Worm (Caenorhabditis elegans) whole organism, L1 larva: ENCODE data around the gene T05C12.1.

Source experiments
- C04F5.9 ChIP-seq: sonication (generic microtip); optimal IDR thresholded peaks from 2 replicates; lab custom pipeline; 2016; ENCODE audit warnings: missing genetic modification characterization, missing compliant biosample characterization
- C16A3.4 ChIP-seq: fragments of 150-350 bp; optimal IDR thresholded peaks from 2 replicates; lab custom pipeline; 2014; ENCODE audit warnings: missing biosample characterization, missing genetic modification characterization
- C34B4.2 ChIP-seq: sonication (generic microtip); optimal IDR thresholded peaks from 2 replicates; lab custom pipeline; 2017; ENCODE audit warnings: mild to moderate bottlenecking, missing genetic modification characterization, missing compliant biosample characterization
- F16B12.6 ChIP-seq: fragments of 150-350 bp; optimal IDR thresholded peaks from 2 replicates; lab custom pipeline; 2014; ENCODE audit warnings: missing biosample characterization, missing genetic modification characterization
- Y116A8C.19 ChIP-seq: sonication (generic microtip); optimal IDR thresholded peaks from 2 replicates; lab custom pipeline; 2016; ENCODE audit warnings: missing compliant biosample characterization, missing genetic modification characterization, borderline replicate concordance
- alr-1 ChIP-seq: fragments of 200-800 bp; sonication (Bioruptor generic); optimal IDR thresholded peaks from 2 replicates; lab custom pipeline; 2018; ENCODE audit warnings: borderline replicate concordance, mild to moderate bottlenecking, missing genetic modification characterization, missing compliant biosample characterization
- aly-2 ChIP-seq: fragments of 150-350 bp; optimal IDR thresholded peaks from 2 replicates; lab custom pipeline; 2014; ENCODE audit warnings: missing biosample characterization, missing genetic modification characterization
- ama-1 ChIP-seq: fragments of 150-350 bp; optimal IDR thresholded peaks from 2 replicates; lab custom pipeline; 2014
- blmp-1 ChIP-seq: fragments of 150-350 bp; optimal IDR thresholded peaks from 2 replicates; lab custom pipeline; 2014; ENCODE audit warnings: missing biosample characterization, missing genetic modification characterization
- ceh-8 ChIP-seq: fragments of 200-800 bp; sonication (Bioruptor generic); optimal IDR thresholded peaks from 2 replicates; lab custom pipeline; 2018; ENCODE audit warnings: mild to moderate bottlenecking, missing genetic modification characterization, moderate library complexity, missing compliant biosample characterization
- ceh-88 ChIP-seq: fragments of 200-800 bp; sonication (Bioruptor generic); IDR thresholded peaks from 2 replicates; pipeline ENCODE4 v1.3.6; 2022; ENCODE audit warnings: missing genetic modification characterization, missing compliant biosample characterization
- dpl-1 ChIP-seq, 3 experiments: fragments of 150-350 bp in 2 of 3; sonication (generic microtip) in 1 of 3; optimal IDR thresholded peaks; 2 replicates each; lab custom pipeline; 2014 to 2017; ENCODE audit warnings: missing biosample characterization in 3 of 3, missing genetic modification characterization in 3 of 3, missing genetic modification reagents in 3 of 3
- efl-1 ChIP-seq, 4 experiments: fragments of 150-350 bp; optimal IDR thresholded peaks in 3 of 4; peaks in 1 of 4; 1 replicate in 1 of 4; 2 replicates in 3 of 4; lab custom pipeline; 2014; ENCODE audit warnings: missing biosample characterization in 2 of 4, missing genetic modification characterization in 2 of 4, missing genetic modification reagents in 2 of 4
- egl-13 ChIP-seq: sonication (generic microtip); optimal IDR thresholded peaks from 2 replicates; lab custom pipeline; 2016; ENCODE audit warnings: missing genotype, missing genetic modification reagents, missing genetic modification characterization, missing compliant biosample characterization
- egl-27 ChIP-seq, 2 experiments: fragments of 150-350 bp in 1 of 2; sonication (generic microtip); optimal IDR thresholded peaks; 3 replicates each; lab custom pipeline; 2017 to 2018; ENCODE audit warnings: missing biosample characterization in 2 of 2, missing genetic modification characterization in 2 of 2, missing genetic modification reagents in 2 of 2
- elt-3 ChIP-seq, 6 experiments: fragments of 150-350 bp in 1 of 6; sonication (generic microtip); optimal IDR thresholded peaks; 2 replicates each; lab custom pipeline; 2017 to 2018; ENCODE audit warnings: missing biosample characterization in 6 of 6, missing genetic modification characterization in 6 of 6, inconsistent platforms in 1 of 6
- fkh-4 ChIP-seq: sonication (generic microtip); optimal IDR thresholded peaks from 2 replicates; lab custom pipeline; 2016; ENCODE audit warnings: missing compliant biosample characterization, missing genetic modification characterization, borderline replicate concordance
- fkh-8 ChIP-seq: sonication (generic microtip); optimal IDR thresholded peaks from 2 replicates; lab custom pipeline; 2016; ENCODE audit warnings: mild to moderate bottlenecking, missing genetic modification characterization, missing compliant biosample characterization
- grh-1 ChIP-seq: fragments of 200-800 bp; sonication (Bioruptor generic); IDR thresholded peaks from 2 replicates; pipeline ENCODE4 v1.3.6; 2022; ENCODE audit warnings: missing genetic modification reagents, missing genetic modification characterization, missing compliant biosample characterization
- hlh-17 ChIP-seq: fragments of 200-800 bp; sonication (Bioruptor generic); optimal IDR thresholded peaks from 2 replicates; lab custom pipeline; 2018; ENCODE audit warnings: missing genetic modification characterization, mild to moderate bottlenecking, missing compliant biosample characterization, moderate library complexity, borderline replicate concordance
- hlh-4 ChIP-seq: sonication (generic microtip); optimal IDR thresholded peaks from 2 replicates; lab custom pipeline; 2016; ENCODE audit warnings: mild to moderate bottlenecking, missing genetic modification characterization, missing compliant biosample characterization
- irx-1 ChIP-seq: sonication (generic microtip); optimal IDR thresholded peaks from 2 replicates; lab custom pipeline; 2016; ENCODE audit warnings: missing genetic modification characterization, missing compliant biosample characterization
- isw-1 ChIP-seq: fragments of 200-800 bp; sonication (Bioruptor generic); IDR thresholded peaks from 2 replicates; pipeline ENCODE4 v1.3.6; 2022; ENCODE audit warnings: missing genetic modification characterization, missing compliant biosample characterization
- jun-1 ChIP-seq: fragments of 150-350 bp; optimal IDR thresholded peaks from 2 replicates; lab custom pipeline; 2014; ENCODE audit warnings: missing biosample characterization, missing genetic modification reagents, missing genetic modification characterization
- lin-13 ChIP-seq: fragments of 150-350 bp; optimal IDR thresholded peaks from 2 replicates; lab custom pipeline; 2014; ENCODE audit warnings: missing biosample characterization, missing genetic modification reagents, missing genetic modification characterization
- lin-14 ChIP-seq: fragments of 200-800 bp; sonication (Bioruptor generic); optimal IDR thresholded peaks from 2 replicates; lab custom pipeline; 2018; ENCODE audit warnings: mild to moderate bottlenecking, missing genetic modification characterization, moderate library complexity, missing compliant biosample characterization
- lir-3 ChIP-seq: sonication (generic microtip); optimal IDR thresholded peaks from 2 replicates; lab custom pipeline; 2016; ENCODE audit warnings: mild to moderate bottlenecking, missing genetic modification characterization, moderate library complexity, missing compliant biosample characterization; ENCODE audit not compliant: poor library complexity
- mab-9 ChIP-seq: fragments of 200-800 bp; sonication (Bioruptor generic); IDR thresholded peaks from 2 replicates; pipeline ENCODE4 v1.3.6; 2022; ENCODE audit warnings: missing genetic modification reagents, missing genetic modification characterization, missing compliant biosample characterization
- mdl-1 ChIP-seq, 2 experiments: fragments of 150-350 bp; optimal IDR thresholded peaks; 2 replicates each; lab custom pipeline; 2014 to 2017; ENCODE audit warnings: missing biosample characterization in 2 of 2, missing genetic modification characterization in 2 of 2, inconsistent platforms in 1 of 2
- mef-2 ChIP-seq: fragments of 150-350 bp; optimal IDR thresholded peaks from 2 replicates; lab custom pipeline; 2014; ENCODE audit warnings: missing biosample characterization, missing genetic modification characterization
- nhr-237 ChIP-seq: fragments of 150-350 bp; optimal IDR thresholded peaks from 2 replicates; lab custom pipeline; 2014; ENCODE audit warnings: missing biosample characterization, missing genetic modification characterization
- nhr-71 ChIP-seq: sonication (generic microtip); optimal IDR thresholded peaks from 2 replicates; lab custom pipeline; 2016; ENCODE audit warnings: mild to moderate bottlenecking, missing genetic modification characterization, moderate library complexity, missing compliant biosample characterization
- nhr-76 ChIP-seq: sonication (generic microtip); optimal IDR thresholded peaks from 2 replicates; lab custom pipeline; 2017; ENCODE audit warnings: missing biosample characterization, missing genetic modification characterization
- nhr-84 ChIP-seq: sonication (generic microtip); optimal IDR thresholded peaks from 2 replicates; lab custom pipeline; 2017; ENCODE audit warnings: missing biosample characterization, missing genetic modification characterization
- nhr-85 ChIP-seq: sonication (generic microtip); peaks from one replicate; lab custom pipeline; 2016; ENCODE audit warnings: missing genetic modification characterization, inconsistent platforms, missing compliant biosample characterization
- nhr-90 ChIP-seq: sonication (generic microtip); optimal IDR thresholded peaks from 2 replicates; lab custom pipeline; 2016; ENCODE audit warnings: mild to moderate bottlenecking, missing genetic modification characterization, missing compliant biosample characterization; ENCODE audit not compliant: poor library complexity
- pag-3 ChIP-seq: sonication (generic microtip); optimal IDR thresholded peaks from 2 replicates; lab custom pipeline; 2017; ENCODE audit warnings: missing genetic modification characterization, mild to moderate bottlenecking, missing compliant biosample characterization, antibody characterized with exemption, borderline replicate concordance; ENCODE audit not compliant: insufficient read depth
- pax-3 ChIP-seq: fragments of 200-800 bp; sonication (Bioruptor generic); optimal IDR thresholded peaks from 2 replicates; lab custom pipeline; 2018; ENCODE audit warnings: mild to moderate bottlenecking, missing genetic modification characterization, moderate library complexity, missing compliant biosample characterization
- pqm-1 ChIP-seq: sonication (generic microtip); optimal IDR thresholded peaks from 3 replicates; lab custom pipeline; 2017; ENCODE audit warnings: missing biosample characterization, missing genetic modification characterization
- rnt-1 ChIP-seq: sonication (generic microtip); optimal IDR thresholded peaks from 2 replicates; lab custom pipeline; 2016; ENCODE audit warnings: mild to moderate bottlenecking, missing genetic modification characterization, moderate library complexity, missing compliant biosample characterization
- skn-1 ChIP-seq: fragments of 150-350 bp; optimal IDR thresholded peaks from 2 replicates; lab custom pipeline; 2014; ENCODE audit warnings: missing biosample characterization, missing genetic modification characterization
- snpc-4 ChIP-seq: fragments of 150-350 bp; optimal IDR thresholded peaks from 2 replicates; lab custom pipeline; 2014; ENCODE audit warnings: missing biosample characterization, missing genetic modification characterization
- sox-4 ChIP-seq: sonication (generic microtip); optimal IDR thresholded peaks from 2 replicates; lab custom pipeline; 2016; ENCODE audit warnings: missing genetic modification characterization, missing compliant biosample characterization
- tlp-1 ChIP-seq: fragments of 150-350 bp; optimal IDR thresholded peaks from 2 replicates; lab custom pipeline; 2014; ENCODE audit warnings: missing biosample characterization, missing genetic modification characterization
- unc-130 ChIP-seq: fragments of 150-350 bp; optimal IDR thresholded peaks from 2 replicates; lab custom pipeline; 2017; ENCODE audit warnings: missing biosample characterization, missing genetic modification characterization, inconsistent platforms
- zip-4 ChIP-seq: fragments of 200-800 bp; sonication (Bioruptor generic); optimal IDR thresholded peaks from 2 replicates; lab custom pipeline; 2018; ENCODE audit warnings: mild to moderate bottlenecking, missing genetic modification characterization, moderate library complexity, missing compliant biosample characterization
- ztf-11 ChIP-seq, 2 experiments: sonication (generic microtip); optimal IDR thresholded peaks; 2 replicates each; lab custom pipeline; 2016 to 2017; ENCODE audit warnings: missing genetic modification characterization in 2 of 2, missing biosample characterization in 1 of 2, missing compliant biosample characterization in 1 of 2

T05C12.1 gene

DNA sequence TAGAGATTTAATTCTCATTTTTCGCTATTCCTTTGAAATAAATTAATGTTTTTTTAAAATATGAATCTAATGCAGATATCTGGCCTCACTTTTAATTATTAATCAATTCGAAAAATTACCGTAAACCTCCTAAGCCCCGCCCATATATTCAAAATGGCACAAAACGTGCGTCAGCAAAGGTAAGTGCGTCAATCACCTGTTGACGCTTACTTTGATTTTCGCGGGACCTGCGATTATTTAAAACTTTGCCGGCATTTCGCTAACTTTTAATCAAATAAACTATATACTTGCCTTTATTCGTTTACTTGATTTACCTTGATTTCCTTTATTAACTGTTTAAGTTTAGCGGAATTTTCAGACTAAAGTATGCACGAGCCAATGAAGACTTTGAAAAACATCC lies 15.5 kb upstream of the T05C12.1 start, which contains the start of gene pch-2 (continued):
- peak; percentile 66 for TF ChIP-seq rnt-1 (tag; lab: Kevin White, UChicago)
- TF ChIP-seq pax-3 = no peak
- peak; percentile 83 to 90 (median 89) for TF ChIP-seq dpl-1 (GFP tag; optimal IDR thresholded peaks at IDR 0.05; lab: Kevin White, UChicago)
- TF ChIP-seq nhr-71 (tag; lab: Kevin White, UChicago) = peak; percentile 70
- peak; percentile 29; the same call in 1 of the 2 replicates for TF ChIP-seq isw-1 (GFP tag; lab: Robert Waterston, UW)
- peak in 1 of 6 experiments; percentile 59 for TF ChIP-seq elt-3 (tag; optimal IDR thresholded peaks at IDR 0.05; lab: Kevin White, UChicago)
- TF ChIP-seq, all 84 proteins: peak for 27

DNA sequence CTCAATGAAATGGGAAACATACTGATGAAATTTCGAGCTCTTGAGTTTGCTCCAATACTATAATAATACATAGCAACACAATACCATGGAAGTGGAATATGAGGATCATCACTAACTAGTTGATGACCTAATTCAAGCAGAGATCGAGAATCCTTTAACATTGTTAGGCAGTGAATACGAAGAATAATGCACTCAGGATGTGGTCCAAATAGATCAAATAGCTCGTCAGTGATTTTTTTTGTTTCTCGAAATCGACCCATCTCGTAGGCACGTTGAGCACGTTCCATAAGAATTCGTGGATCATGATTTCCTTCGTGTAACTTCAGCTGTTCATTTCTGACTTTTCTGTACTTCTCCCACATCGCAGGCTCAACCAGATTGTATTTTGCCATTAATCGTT lies 12.6 kb upstream of the T05C12.1 start:
- no peak for TF ChIP-seq pqm-1 (tag; lab: Kevin White, UChicago)

ce11 chrII:8162120-8162648 lies 11.3 kb upstream of the T05C12.1 start, which contains the start of the genes emb-27 and rrf-3:
TSS of gene emb-27 (minus strand) at chrII:8162170.
TSS of gene rrf-3 (plus strand) at chrII:8162465.
- no peak for TF ChIP-seq mef-2 (tag; lab: Kevin White, UChicago)
- TF ChIP-seq lin-13 (GFP tag; lab: Kevin White, UChicago) = peak; percentile 16
- no peak for TF ChIP-seq aly-2 (tag; lab: Kevin White, UChicago)
- peak; percentile 65 to 73 for TF ChIP-seq efl-1 (optimal IDR thresholded peaks at IDR 0.05; lab: Kevin White, UChicago)
- peak; percentile 80 to 96 for TF ChIP-seq efl-1 (GFP tag; optimal IDR thresholded peaks at IDR 0.05 in 1 of 2; lab: Kevin White, UChicago)
- no peak for TF ChIP-seq ztf-11 (tag; optimal IDR thresholded peaks at IDR 0.05; lab: Kevin White, UChicago)
- TF ChIP-seq hlh-17 = no peak
- no peak for TF ChIP-seq egl-13
- no peak for TF ChIP-seq hlh-4 (tag; lab: Kevin White, UChicago)
- TF ChIP-seq lir-3 (tag; lab: Kevin White, UChicago) = no peak
- TF ChIP-seq grh-1 (GFP tag; lab: Robert Waterston, UW) = no peak
- TF ChIP-seq fkh-8 (tag; lab: Kevin White, UChicago) = no peak
- TF ChIP-seq nhr-84 (tag; lab: Kevin White, UChicago) = no peak
- peak; percentile 64 for TF ChIP-seq lin-14 (GFP tag; lab: Kevin White, UChicago)
- TF ChIP-seq pax-3 = no peak
- TF ChIP-seq C16A3.4 = peak; percentile 77
- no peak for TF ChIP-seq alr-1 (tag; lab: Kevin White, UChicago)
- no peak for TF ChIP-seq zip-4 (GFP tag; lab: Kevin White, UChicago)
- peak; percentile 42 for TF ChIP-seq F16B12.6 (tag; lab: Kevin White, UChicago)
- TF ChIP-seq mdl-1 (tag; optimal IDR thresholded peaks at IDR 0.05; lab: Kevin White, UChicago) = no peak
- no peak for TF ChIP-seq nhr-71 (tag; lab: Kevin White, UChicago)
- TF ChIP-seq sox-4 (tag; lab: Kevin White, UChicago) = no peak
- no peak for TF ChIP-seq snpc-4 (tag; lab: Kevin White, UChicago)
- TF ChIP-seq tlp-1 = no peak
- TF ChIP-seq nhr-90 (tag; lab: Kevin White, UChicago) = no peak
- no peak for TF ChIP-seq mab-9 (GFP tag; lab: Robert Waterston, UW)
- TF ChIP-seq ama-1 (lab: Kevin White, UChicago) = no peak
- TF ChIP-seq skn-1 (tag; lab: Kevin White, UChicago) = peak; percentile 68
- no peak for TF ChIP-seq nhr-76
- no peak for TF ChIP-seq unc-130 (tag; lab: Kevin White, UChicago)
- TF ChIP-seq pag-3 = no peak
- no peak for TF ChIP-seq jun-1 (tag; lab: Kevin White, UChicago)
- no peak for TF ChIP-seq nhr-237 (tag; lab: Kevin White, UChicago)
- no peak for TF ChIP-seq irx-1 (tag; lab: Kevin White, UChicago)
- TF ChIP-seq Y116A8C.19 (tag; lab: Kevin White, UChicago) = no peak
- peak; percentile 13 for TF ChIP-seq C04F5.9 (tag; lab: Kevin White, UChicago)
- TF ChIP-seq blmp-1 (tag; lab: Kevin White, UChicago) = no peak
- peak; percentile 33 for TF ChIP-seq nhr-85
- no peak for TF ChIP-seq ceh-88 (GFP tag; lab: Robert Waterston, UW)
- no peak for TF ChIP-seq C34B4.2 (tag; lab: Kevin White, UChicago)
- TF ChIP-seq egl-27 (tag; optimal IDR thresholded peaks at IDR 0.05; lab: Kevin White, UChicago) = no peak
- no peak for TF ChIP-seq pqm-1 (tag; lab: Kevin White, UChicago)
- no peak for TF ChIP-seq fkh-4 (tag; lab: Kevin White, UChicago)
- TF ChIP-seq ceh-8 (GFP tag; lab: Kevin White, UChicago) = no peak
